Worm (Caenorhabditis elegans) whole organism, L4 larva: Measurements from ENCODE around the gene eak-3.

ENCODE experiments used
- nhr-77 ChIP-seq: fragments of 150-350 bp; optimal IDR thresholded peaks from 2 replicates; lab custom pipeline; 2014; ENCODE audit warnings: missing biosample characterization, missing genetic modification characterization
- ztf-11 ChIP-seq: fragments of 150-350 bp; optimal IDR thresholded peaks from 2 replicates; lab custom pipeline; 2014; ENCODE audit warnings: missing biosample characterization, missing genetic modification characterization

ce11 chrIII:1125494-1125893 is 50.9 kb downstream of the eak-3 start:
- no peak for TF ChIP-seq nhr-77
- TF ChIP-seq ztf-11 (tag; lab: Kevin White, UChicago) = no peak
